Fruit fly (Drosophila melanogaster): ENCODE results near the gene CG13308.

Gene CG13308

dm6 chr3L:8827133-8827867 lies 19.0 kb downstream of the CG13308 start, which contains the start of gene dally (continued):
- TF ChIP-seq wor (GFP tag; IDR thresholded peaks at IDR 0.05): no peak
- TF ChIP-seq grn (GFP tag; optimal IDR thresholded peaks at IDR 0.05): peak; percentile 62
- TF ChIP-seq tio (GFP tag; optimal IDR thresholded peaks at IDR 0.05): no peak
- TF ChIP-seq slp2 (GFP tag; optimal IDR thresholded peaks at IDR 0.05): no peak
- no peak for TF ChIP-seq Poxn (GFP tag; IDR thresholded peaks at IDR 0.05)
- TF ChIP-seq mam (GFP tag; optimal IDR thresholded peaks at IDR 0.05): no peak
- 0 out of 2 replicates have a peak, but pooled peaks have one; percentile 6 for TF ChIP-seq ap (GFP tag; IDR thresholded peaks at IDR 0.05)
- TF ChIP-seq zen2 (GFP tag; IDR thresholded peaks at IDR 0.05; ENCODE audit: partially characterized antibody): peak; percentile 62; the same call in 1 of the 3 replicates
- peak; percentile 19 for TF ChIP-seq CG2678 (tag; optimal IDR thresholded peaks at IDR 0.05)
- no peak for TF ChIP-seq Myb (GFP tag; optimal IDR thresholded peaks at IDR 0.05)
- no peak for TF ChIP-seq CG12236 (GFP tag; optimal IDR thresholded peaks at IDR 0.05)
- TF ChIP-seq CG5953 (GFP tag; IDR thresholded peaks at IDR 0.05): peak; percentile 20; the same call in 1 of the 2 replicates
- peak; percentile 21 for TF ChIP-seq grau (tag; optimal IDR thresholded peaks at IDR 0.05)
- peak; percentile 64 for TF ChIP-seq CG13894 (tag; optimal IDR thresholded peaks at IDR 0.05)
- TF ChIP-seq kni (GFP tag; optimal IDR thresholded peaks at IDR 0.05): peak; percentile 56
- TF ChIP-seq dati (GFP tag; IDR thresholded peaks at IDR 0.05): no peak
- peak; percentile 9 for TF ChIP-seq CG2875 (GFP tag; optimal IDR thresholded peaks at IDR 0.05)
- TF ChIP-seq CG8388 (GFP tag; optimal IDR thresholded peaks at IDR 0.05): no peak
- peak; percentile 3 for TF ChIP-seq CG12659 (GFP tag; optimal IDR thresholded peaks at IDR 0.05)
- no peak for TF ChIP-seq nerfin-1 (tag; optimal IDR thresholded peaks at IDR 0.05)
- TF ChIP-seq D19A (tag; optimal IDR thresholded peaks at IDR 0.05): peak; percentile 11
- peak; percentile 40 for TF ChIP-seq corto (GFP tag; optimal IDR thresholded peaks at IDR 0.05)
- peak; percentile 44 for TF ChIP-seq CG7839 (tag; optimal IDR thresholded peaks at IDR 0.05)
- TF ChIP-seq CG13123 (GFP tag; optimal IDR thresholded peaks at IDR 0.05): no peak
- no peak for TF ChIP-seq ac (GFP tag; optimal IDR thresholded peaks at IDR 0.05)
- peak; percentile 88 to 95 for TF ChIP-seq Trl (optimal IDR thresholded peaks at IDR 0.05)
- TF ChIP-seq Trl (GFP tag; optimal IDR thresholded peaks at IDR 0.05): peak; percentile 64
- peak; percentile 32 for TF ChIP-seq CG4707 (GFP tag; optimal IDR thresholded peaks at IDR 0.05)
- peak; percentile 20 for TF ChIP-seq kah (GFP tag; optimal IDR thresholded peaks at IDR 0.05)
- peak; percentile 56 for TF ChIP-seq caup (GFP tag; optimal IDR thresholded peaks at IDR 0.05; ENCODE audit: severe bottlenecking)
- TF ChIP-seq ab (GFP tag; optimal IDR thresholded peaks at IDR 0.05): no peak
- TF ChIP-seq CG2199 (GFP tag; IDR thresholded peaks at IDR 0.05): peak; percentile 69
- TF ChIP-seq B-H2 (GFP tag; optimal IDR thresholded peaks at IDR 0.05): peak; percentile 44
- no peak for TF ChIP-seq CG31388 (GFP tag; optimal IDR thresholded peaks at IDR 0.05)
- no peak for TF ChIP-seq CG10147 (GFP tag; optimal IDR thresholded peaks at IDR 0.05)
- TF ChIP-seq jumu (GFP tag; optimal IDR thresholded peaks at IDR 0.05): no peak
- no peak for TF ChIP-seq CG12942 (GFP tag; optimal IDR thresholded peaks at IDR 0.05)
- peak in 1 of 2 experiments; percentile 2 for TF ChIP-seq dpn (GFP tag; optimal IDR thresholded peaks at IDR 0.05)
- peak; percentile 45; the same call in 2 of the 3 replicates for TF ChIP-seq otp (GFP tag; IDR thresholded peaks at IDR 0.05)
- TF ChIP-seq abd-A (tag; optimal IDR thresholded peaks at IDR 0.05): peak; percentile 56
- no peak for TF ChIP-seq fd3F (GFP tag; optimal IDR thresholded peaks at IDR 0.05)
- no peak for TF ChIP-seq Sry-δ (GFP tag; optimal IDR thresholded peaks at IDR 0.05)
- peak; percentile 69 for TF ChIP-seq CG5180 (GFP tag; optimal IDR thresholded peaks at IDR 0.05)
- TF ChIP-seq Hmx (GFP tag; optimal IDR thresholded peaks at IDR 0.05): no peak
- peak; percentile 65; the same call in 2 of the 3 replicates for TF ChIP-seq so (GFP tag; IDR thresholded peaks at IDR 0.05)
- peak; percentile 1 for TF ChIP-seq CG15269 (tag; optimal IDR thresholded peaks at IDR 0.05)
- peak; percentile 28 for TF ChIP-seq CG15601 (tag; optimal IDR thresholded peaks at IDR 0.05)
- peak; percentile 57 for TF ChIP-seq hkb (optimal IDR thresholded peaks at IDR 0.05)
- TF ChIP-seq hkb (GFP tag; IDR thresholded peaks at IDR 0.05): peak; percentile 68
